Worm (Caenorhabditis elegans) whole organism, L4/young adult: Measurements from ENCODE around the gene F40F8.5.

Experiments
- W03F9.2 ChIP-seq: fragments of 150-350 bp; optimal IDR thresholded peaks from 2 replicates; lab custom pipeline; 2014; ENCODE audit warnings: missing biosample characterization, missing genetic modification characterization
- him-1 ChIP-seq: sonication (generic microtip); optimal IDR thresholded peaks from 2 replicates; lab custom pipeline; 2016; ENCODE audit warnings: missing genotype, missing genetic modification reagents, missing genetic modification characterization, missing compliant biosample characterization

ce11 chrII:11128989-11129388, 5.7 kb downstream of the F40F8.5 start, which contains the start of gene F40F8.3:
- TF ChIP-seq him-1 (tag; lab: Kevin White, UChicago) (no peak), W03F9.2 (tag; lab: Kevin White, UChicago) (no peak)
